Worm (Caenorhabditis elegans) whole organism, L4/young adult: Measurements from ENCODE around the gene sid-5.

ENCODE experiments used
- W03F9.2 ChIP-seq: fragments of 150-350 bp; optimal IDR thresholded peaks from 2 replicates; lab custom pipeline; 2014; ENCODE audit warnings: missing biosample characterization, missing genetic modification characterization
- him-1 ChIP-seq: sonication (generic microtip); optimal IDR thresholded peaks from 2 replicates; lab custom pipeline; 2016; ENCODE audit warnings: missing genotype, missing genetic modification reagents, missing genetic modification characterization, missing compliant biosample characterization

DNA sequence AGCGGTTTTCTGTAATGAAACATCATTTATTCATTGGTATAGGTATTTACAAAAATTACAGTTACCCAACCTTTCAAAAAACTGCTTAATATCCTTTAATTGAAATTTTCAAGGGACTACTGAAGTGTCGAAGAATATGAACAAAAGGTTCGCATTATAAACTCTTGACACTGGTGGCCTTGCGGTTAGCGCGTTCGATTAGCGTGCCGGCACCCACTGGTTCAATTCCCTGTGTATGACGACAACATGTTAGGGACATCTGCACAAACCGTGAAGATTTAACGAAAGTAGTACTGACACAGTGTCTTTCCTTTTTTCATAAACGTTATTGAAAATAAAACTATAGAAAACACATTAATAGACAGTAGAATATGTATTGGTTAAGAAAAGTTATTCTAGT lies 36.8 kb upstream of the sid-5 start:
- TF ChIP-seq him-1 (no peak), W03F9.2 (tag; lab: Kevin White, UChicago) (peak; percentile 47)
